Worm (Caenorhabditis elegans): ENCODE measurements around the gene hint-3.

hint-3 gene

ce11 chrV:7770961-7771360 lies 10.7 kb downstream of the hint-3 start, which contains the start of gene frpr-3:
frpr-3 (plus strand) TSS chrV:7771261.
- TF ChIP-seq dao-5 (tag; optimal IDR thresholded peaks at IDR 0.05) (no peak), him-1 (tag; optimal IDR thresholded peaks at IDR 0.05) (no peak), W03F9.2 (tag; optimal IDR thresholded peaks at IDR 0.05) (no peak)

- no peak for TF ChIP-seq him-1 (tag; optimal IDR thresholded peaks at IDR 0.05)
- no peak for TF ChIP-seq dao-5 (tag; optimal IDR thresholded peaks at IDR 0.05)
- TF ChIP-seq W03F9.2 (tag; optimal IDR thresholded peaks at IDR 0.05) = no peak
Observed at ce11 chrV:7773647-7774046, 13.4 kb downstream of the hint-3 start.

ce11 chrV:7774143-7774595 lies 13.9 kb downstream of the hint-3 start, which contains the start of gene grl-10:
grl-10 (plus strand) TSS chrV:7774545.
- TF ChIP-seq W03F9.2 (tag; optimal IDR thresholded peaks at IDR 0.05) (no peak), him-1 (tag; optimal IDR thresholded peaks at IDR 0.05) (no peak), dao-5 (tag; optimal IDR thresholded peaks at IDR 0.05) (no peak)

DNA sequence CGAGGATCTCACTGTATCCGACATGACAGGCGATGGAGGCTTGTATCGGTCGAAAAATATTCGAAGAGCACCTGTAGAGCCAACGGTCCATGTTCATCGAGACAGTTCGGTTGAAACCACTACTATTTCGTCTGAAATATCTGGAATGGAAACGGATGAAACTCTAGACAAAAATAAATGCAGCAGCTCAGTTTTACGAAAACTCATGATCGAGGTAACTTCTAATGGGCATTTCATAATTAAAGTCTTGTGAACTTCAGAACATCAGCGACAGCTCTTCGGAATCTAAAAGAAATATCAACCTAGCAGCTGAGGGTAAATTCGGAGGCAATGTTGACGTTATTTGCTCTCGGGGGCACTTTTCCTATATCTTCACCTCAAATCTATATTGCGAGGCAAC lies 15.0 kb downstream of the hint-3 start:
- no peak for TF ChIP-seq W03F9.2 (tag; optimal IDR thresholded peaks at IDR 0.05)
- TF ChIP-seq dao-5 (tag; optimal IDR thresholded peaks at IDR 0.05) = no peak
- no peak for TF ChIP-seq him-1 (tag; optimal IDR thresholded peaks at IDR 0.05)

DNA sequence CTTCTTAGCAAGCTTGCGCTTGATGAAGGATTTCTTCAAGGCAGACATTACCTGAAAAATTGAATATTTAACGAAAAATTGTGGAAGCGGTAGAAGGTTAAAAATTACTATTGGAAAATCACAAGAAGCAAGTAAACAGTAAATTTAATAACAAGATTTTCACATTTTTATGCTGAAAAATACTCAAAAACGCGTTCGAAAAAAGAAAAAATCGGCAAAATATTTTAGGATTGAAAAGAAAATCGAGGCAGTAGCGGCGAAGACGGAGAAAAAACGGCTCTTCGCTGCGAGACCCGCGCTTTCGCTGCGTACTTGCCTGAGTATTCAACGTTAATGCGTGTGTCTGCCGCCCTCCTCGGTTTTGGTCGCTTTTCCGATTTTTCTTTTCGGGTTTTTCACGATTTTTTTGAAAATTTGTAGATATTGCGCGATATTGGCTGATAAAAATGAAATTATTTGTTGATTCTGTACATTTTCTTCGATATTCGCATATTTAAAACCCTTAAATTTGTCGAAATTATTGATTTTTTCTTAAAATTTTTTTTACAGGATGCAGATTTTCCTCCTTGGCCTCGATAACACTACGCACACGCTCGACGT lies 15.9 kb downstream of the hint-3 start, which contains the start of the genes rpl-39 and rps-30:
Gene rpl-39 (minus strand): TSS at position 51 of the 600 bp plus-strand sequence.
Gene rps-30 (plus strand): TSS at position 550 of the 600 bp plus-strand sequence.
- peak; percentile 78 for TF ChIP-seq W03F9.2 (tag; optimal IDR thresholded peaks at IDR 0.05)
- TF ChIP-seq dao-5 (tag; optimal IDR thresholded peaks at IDR 0.05) = no peak

- TF ChIP-seq him-1 (tag; optimal IDR thresholded peaks at IDR 0.05) = no peak
- TF ChIP-seq W03F9.2 (tag; optimal IDR thresholded peaks at IDR 0.05) = no peak
- no peak for TF ChIP-seq dao-5 (tag; optimal IDR thresholded peaks at IDR 0.05)
Observed at ce11 chrV:7777098-7777497, 16.8 kb downstream of the hint-3 start, which contains the start of gene C26F1.3. C26F1.3 (plus strand) TSS chrV:7777300.

ce11 chrV:7778999-7779398 lies 18.7 kb downstream of the hint-3 start:
- TF ChIP-seq him-1 (tag; optimal IDR thresholded peaks at IDR 0.05) = no peak
- no peak for TF ChIP-seq W03F9.2 (tag; optimal IDR thresholded peaks at IDR 0.05)
- TF ChIP-seq dao-5 (tag; optimal IDR thresholded peaks at IDR 0.05) = no peak

DNA sequence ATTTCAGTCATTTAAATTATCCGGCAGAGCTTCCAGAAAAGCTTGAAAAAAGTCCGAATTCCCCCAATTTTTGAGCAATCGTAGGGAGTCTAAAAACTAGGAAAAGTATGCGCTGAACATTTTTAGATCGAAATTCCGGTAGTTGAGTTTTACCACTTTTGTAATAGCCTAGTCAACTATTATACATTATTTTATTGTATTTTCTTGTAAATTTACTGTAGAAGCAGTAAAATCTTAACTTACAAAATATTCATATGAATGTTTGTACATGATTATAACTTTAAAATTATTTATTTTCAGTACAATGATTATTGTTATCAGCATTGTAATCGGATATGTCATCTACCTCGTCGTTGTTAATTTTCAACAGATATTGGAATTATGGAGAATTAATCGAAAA lies 21.2 kb downstream of the hint-3 start, which contains the start of gene cyp-32A1:
Gene cyp-32A1 (plus strand): TSS at position 301 of the 400 bp plus-strand sequence.
- TF ChIP-seq dao-5 (tag; optimal IDR thresholded peaks at IDR 0.05) (no peak), W03F9.2 (tag; optimal IDR thresholded peaks at IDR 0.05) (no peak), him-1 (tag; optimal IDR thresholded peaks at IDR 0.05) (no peak)

- TF ChIP-seq W03F9.2 (tag; optimal IDR thresholded peaks at IDR 0.05) = no peak
- no peak for TF ChIP-seq him-1 (tag; optimal IDR thresholded peaks at IDR 0.05)
- no peak for TF ChIP-seq dao-5 (tag; optimal IDR thresholded peaks at IDR 0.05)
Observed at ce11 chrV:7785117-7785516, 24.8 kb downstream of the hint-3 start, which contains the start of gene C26F1.1. C26F1.1 (plus strand) TSS chrV:7785417.

- TF ChIP-seq W03F9.2 (tag; optimal IDR thresholded peaks at IDR 0.05) = no peak
- no peak for TF ChIP-seq dao-5 (tag; optimal IDR thresholded peaks at IDR 0.05)
- TF ChIP-seq him-1 (tag; optimal IDR thresholded peaks at IDR 0.05) = no peak
Observed at ce11 chrV:7785885-7786284, 25.6 kb downstream of the hint-3 start.

DNA sequence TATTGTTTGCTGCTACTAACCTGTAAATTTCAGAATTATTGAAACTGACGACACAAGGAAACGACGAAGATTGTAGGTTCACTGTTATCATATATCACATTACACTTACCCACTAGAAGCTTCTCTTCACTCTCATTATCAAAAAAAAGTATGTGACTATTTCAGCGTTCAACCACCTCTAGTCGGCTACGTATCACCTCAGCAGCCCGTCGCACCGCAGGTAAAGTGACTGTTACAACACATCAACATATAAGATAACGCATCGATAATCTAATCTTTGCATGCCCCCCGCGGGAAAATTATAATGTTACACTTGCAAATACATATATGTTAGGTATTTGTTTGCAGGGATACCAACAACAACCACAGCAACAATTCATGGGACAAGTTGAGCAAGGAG lies 26.4 kb downstream of the hint-3 start:
- no peak for TF ChIP-seq W03F9.2 (tag; optimal IDR thresholded peaks at IDR 0.05)
- TF ChIP-seq him-1 (tag; optimal IDR thresholded peaks at IDR 0.05) = no peak
- no peak for TF ChIP-seq dao-5 (tag; optimal IDR thresholded peaks at IDR 0.05)

DNA sequence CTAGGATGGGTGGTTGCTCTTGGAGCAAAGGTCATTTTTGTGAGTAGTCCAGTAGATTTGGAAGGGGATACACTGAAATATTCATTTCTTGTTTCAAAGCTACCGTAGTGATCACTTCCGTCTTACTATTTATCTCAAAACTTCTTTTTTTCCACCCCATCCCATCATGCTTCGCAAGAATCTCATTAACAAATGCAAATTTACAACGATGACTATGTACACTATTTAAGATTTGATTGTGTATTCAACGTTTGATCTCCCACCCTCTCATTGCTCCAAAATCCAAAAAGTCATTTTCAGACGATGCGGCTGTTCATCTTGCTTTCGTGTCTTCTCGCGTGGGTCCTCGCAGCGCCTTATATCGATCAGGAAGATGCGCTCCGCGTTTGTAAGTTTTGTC lies 32.8 kb downstream of the hint-3 start, which contains the start of gene flp-21:
Gene flp-21 (plus strand): TSS at position 301 of the 400 bp plus-strand sequence.
- no peak for TF ChIP-seq him-1 (tag; optimal IDR thresholded peaks at IDR 0.05)
- no peak for TF ChIP-seq dao-5 (tag; optimal IDR thresholded peaks at IDR 0.05)
- no peak for TF ChIP-seq W03F9.2 (tag; optimal IDR thresholded peaks at IDR 0.05)

DNA sequence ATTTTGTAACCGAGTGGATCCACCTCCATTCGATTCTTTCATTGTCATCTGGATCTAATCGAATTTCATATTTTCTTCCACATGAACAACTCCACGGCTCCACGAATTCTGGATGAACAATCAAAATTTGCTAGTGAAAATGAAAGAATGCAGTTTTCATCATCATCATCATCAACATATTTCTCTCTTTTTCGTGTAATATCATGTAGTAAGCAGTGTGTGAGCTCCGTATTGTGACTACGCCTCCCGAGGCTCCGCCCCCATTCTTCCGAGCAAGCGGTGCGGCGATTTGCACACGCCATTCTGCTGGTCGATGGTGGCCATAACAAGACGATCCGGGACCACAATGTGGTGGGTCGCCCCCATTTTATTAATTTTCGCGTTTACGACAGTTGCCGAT lies 37.8 kb downstream of the hint-3 start, which contains the start of gene ZK742.7:
Gene ZK742.7 (plus strand): TSS at position 301 of the 400 bp plus-strand sequence.
- TF ChIP-seq W03F9.2 (tag; optimal IDR thresholded peaks at IDR 0.05) = no peak
- no peak for TF ChIP-seq him-1 (tag; optimal IDR thresholded peaks at IDR 0.05)
- no peak for TF ChIP-seq dao-5 (tag; optimal IDR thresholded peaks at IDR 0.05)

ce11 chrV:7803563-7803962 lies 43.3 kb downstream of the hint-3 start:
- no peak for TF ChIP-seq dao-5 (tag; optimal IDR thresholded peaks at IDR 0.05)
- no peak for TF ChIP-seq W03F9.2 (tag; optimal IDR thresholded peaks at IDR 0.05)
- no peak for TF ChIP-seq him-1 (tag; optimal IDR thresholded peaks at IDR 0.05)

Data from whole organism, L4/young adult.